Comparison of ENCODE assay signal across 1 worm cellular context in the genomic region with DNA sequence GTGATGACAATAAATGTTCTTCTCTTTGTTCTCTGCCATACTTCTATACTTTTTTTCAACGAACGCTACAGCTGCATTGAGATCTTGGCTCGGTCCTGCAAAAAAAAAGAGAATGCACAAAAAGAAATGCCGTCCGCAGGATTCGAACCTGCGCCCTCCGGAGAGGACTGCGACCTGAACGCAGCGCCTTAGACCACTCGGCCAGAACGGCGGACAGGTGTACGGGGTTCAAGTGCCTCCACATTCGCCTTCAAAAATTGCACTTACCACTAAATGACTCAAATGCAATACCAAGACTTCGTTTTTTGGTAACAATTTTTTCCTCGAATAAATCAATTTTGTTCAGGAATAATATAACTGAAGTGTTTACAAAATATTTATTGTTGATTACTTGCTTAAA.
TF ChIP-seq lines count a peak whose summit lies in the region.

No protein-coding gene starts in this region.

TF ChIP-seq in whole organism, L4 larva, 104 proteins besides CTCF, POLR2A, EP300 and RAD21 (continued from another document):
- TF ChIP-seq gei-8 (GFP tag; optimal IDR thresholded peaks at IDR 0.05; lab: Kevin White, UChicago) (no peak), rbr-2 (tag; optimal IDR thresholded peaks at IDR 0.05; lab: Kevin White, UChicago) (no peak), mxl-2 (GFP tag; conservative IDR thresholded peaks at IDR 0.05; lab: Robert Waterston, UW) (no peak), mes-2 (tag; optimal IDR thresholded peaks at IDR 0.05; lab: Kevin White, UChicago; ENCODE audit: poor library complexity, severe bottlenecking) (peak; percentile 59), ceh-82 (tag; optimal IDR thresholded peaks at IDR 0.05; lab: Kevin White, UChicago) (no peak), sdz-12 (GFP tag; optimal IDR thresholded peaks at IDR 0.05; lab: Kevin White, UChicago) (no peak), hif-1 (tag; optimal IDR thresholded peaks at IDR 0.05; lab: Kevin White, UChicago) (peak in 1 of 2 experiments; percentile 11), nhr-102 (tag; optimal IDR thresholded peaks at IDR 0.05; lab: Kevin White, UChicago) (no peak), mep-1 (tag; optimal IDR thresholded peaks at IDR 0.05; lab: Kevin White, UChicago) (peak; percentile 39), lin-15B (tag; optimal IDR thresholded peaks at IDR 0.05; lab: Kevin White, UChicago) (no peak), spr-1 (tag; optimal IDR thresholded peaks at IDR 0.05; lab: Kevin White, UChicago) (peak; percentile 5), ceh-62 (tag; optimal IDR thresholded peaks at IDR 0.05; lab: Kevin White, UChicago) (no peak), lin-13 (GFP tag; optimal IDR thresholded peaks at IDR 0.05; lab: Kevin White, UChicago) (no peak), pqm-1 (tag; optimal IDR thresholded peaks at IDR 0.05; lab: Kevin White, UChicago) (no peak), zag-1 (tag; optimal IDR thresholded peaks at IDR 0.05; lab: Kevin White, UChicago) (no peak), lir-3 (tag; optimal IDR thresholded peaks at IDR 0.05; lab: Kevin White, UChicago) (no peak), T20F7.1 (GFP tag; optimal IDR thresholded peaks at IDR 0.05; lab: Kevin White, UChicago) (no peak), T26A8.4 (GFP tag; IDR thresholded peaks at IDR 0.05; lab: Robert Waterston, UW) (0 out of 2 replicates have a peak, but pooled peaks have one; percentile 26), daf-19 (GFP tag; conservative IDR thresholded peaks at IDR 0.05; lab: Robert Waterston, UW) (no peak), attf-4 (tag; optimal IDR thresholded peaks at IDR 0.05; lab: Kevin White, UChicago) (no peak), lin-1 (GFP tag; IDR thresholded peaks at IDR 0.05; lab: Robert Waterston, UW) (no peak), madf-5 (GFP tag; IDR thresholded peaks at IDR 0.05; lab: Robert Waterston, UW) (no peak), nhr-76 (tag; optimal IDR thresholded peaks at IDR 0.05; lab: Kevin White, UChicago) (no peak), nhr-111 (GFP tag; optimal IDR thresholded peaks at IDR 0.05; lab: Kevin White, UChicago) (no peak), cey-2 (tag; optimal IDR thresholded peaks at IDR 0.05; lab: Kevin White, UChicago; ENCODE audit: borderline replicate concordance, insufficient read depth) (no peak), zfp-2 (tag; optimal IDR thresholded peaks at IDR 0.05; lab: Kevin White, UChicago) (no peak), egl-27 (tag; optimal IDR thresholded peaks at IDR 0.05; lab: Kevin White, UChicago) (no peak), ztf-11 (tag; optimal IDR thresholded peaks at IDR 0.05; lab: Kevin White, UChicago) (no peak), ceh-20 (GFP tag; IDR thresholded peaks at IDR 0.05; lab: Robert Waterston, UW) (no peak), mxl-3 (GFP tag; optimal IDR thresholded peaks at IDR 0.05; lab: Kevin White, UChicago) (no peak), nhr-25 (tag; optimal IDR thresholded peaks at IDR 0.05; lab: Kevin White, UChicago; ENCODE audit: borderline replicate concordance, insufficient read depth) (no peak), tag-97 (GFP tag; IDR thresholded peaks at IDR 0.05; lab: Robert Waterston, UW) (no peak), Y48G9A.11 (GFP tag; IDR thresholded peaks at IDR 0.05; lab: Robert Waterston, UW) (no peak), nhr-237 (tag; optimal IDR thresholded peaks at IDR 0.05; lab: Kevin White, UChicago) (no peak), nhr-77 (tag; optimal IDR thresholded peaks at IDR 0.05; lab: Kevin White, UChicago) (no peak), hlh-30 (tag; optimal IDR thresholded peaks at IDR 0.05; lab: Kevin White, UChicago; ENCODE audit: insufficient read depth) (no peak), mdt-29 (GFP tag; IDR thresholded peaks at IDR 0.05; lab: Robert Waterston, UW) (no peak), skn-1 (tag; optimal IDR thresholded peaks at IDR 0.05; lab: Kevin White, UChicago) (no peak), unc-62 (GFP tag; optimal IDR thresholded peaks at IDR 0.05 in 1 of 2; lab: Kevin White, UChicago) (peak in 1 of 2 experiments; percentile 95), unc-62 (tag; optimal IDR thresholded peaks at IDR 0.05; lab: Kevin White, UChicago) (no peak)
